2 worm cellular contexts compared by ENCODE assay signal in genomic region chrIII:4937022-4937421, ce11.
TF ChIP-seq lines count a peak whose summit lies in the region.

TSS of gene fsn-1 (plus strand) at chrIII:4937322.

TF ChIP-seq in whole organism, L4 larva, 104 proteins besides CTCF, POLR2A, EP300 and RAD21:
- TF ChIP-seq lir-3 (tag; optimal IDR thresholded peaks at IDR 0.05; lab: Kevin White, UChicago) = no peak
- peak; percentile 72 for TF ChIP-seq aha-1 (tag; lab: Kevin White, UChicago)
- TF ChIP-seq Y105C5A.15 (GFP tag; IDR thresholded peaks at IDR 0.05; lab: Robert Waterston, UW) = no peak
- no peak for TF ChIP-seq T26A8.4 (GFP tag; IDR thresholded peaks at IDR 0.05; lab: Robert Waterston, UW)

TF ChIP-seq in whole organism, young adult, 124 proteins besides CTCF, POLR2A, EP300 and RAD21:
- TF ChIP-seq madf-6 (GFP tag; IDR thresholded peaks at IDR 0.05; lab: Robert Waterston, UW) (0 out of 2 replicates have a peak, but pooled peaks have one; percentile 37), egl-44 (GFP tag; IDR thresholded peaks at IDR 0.05; lab: Robert Waterston, UW) (no peak), Y53G8AR.9 (GFP tag; conservative IDR thresholded peaks at IDR 0.05; lab: Robert Waterston, UW) (0 out of 2 replicates have a peak, but pooled peaks have one; percentile 21)
